Fruit fly (Drosophila melanogaster) whole organism, pupa: ENCODE results near the gene ush.

Experiments used
- CG15710 ChIP-seq: fragments of 200-800 bp; sonication (Bioruptor generic); optimal IDR thresholded peaks from 2 replicates; lab custom pipeline; 2018; ENCODE audit warnings: missing biosample characterization, mild to moderate bottlenecking, missing genetic modification characterization, moderate library complexity
- CG8159 ChIP-seq: fragments of 200-800 bp; sonication (Bioruptor generic); optimal IDR thresholded peaks from 3 replicates; lab custom pipeline; 2018; ENCODE audit warnings: missing biosample characterization, mild to moderate bottlenecking, missing genetic modification characterization, moderate library complexity
- CG9948 ChIP-seq: fragments of 200-800 bp; sonication (Bioruptor generic); optimal IDR thresholded peaks from 2 replicates; lab custom pipeline; 2018; ENCODE audit warnings: missing biosample characterization, mild to moderate bottlenecking, missing genetic modification characterization, moderate library complexity
- Pif1A ChIP-seq: fragments of 200-800 bp; sonication (Bioruptor generic); optimal IDR thresholded peaks from 3 replicates; lab custom pipeline; 2016; ENCODE audit warnings: missing biosample characterization, missing genetic modification characterization

- no peak for TF ChIP-seq Pif1A
- TF ChIP-seq CG8159 (tag; lab: Kevin White, UChicago) = no peak
- TF ChIP-seq CG15710 = no peak
- no peak for TF ChIP-seq CG9948
Measured at dm6 chr2L:487171-487570, 11.2 kb downstream of the ush start.
